Worm (Caenorhabditis elegans): Measurements from ENCODE around the gene F56D2.5.

Gene F56D2.5

ce11 chrIII:5588746-5589145 lies 7.5 kb upstream of the F56D2.5 start (continued):
- TF ChIP-seq fkh-10 (GFP tag; optimal IDR thresholded peaks at IDR 0.05): no peak

- no peak for TF ChIP-seq hlh-13 (GFP tag; optimal IDR thresholded peaks at IDR 0.05)
- no peak for TF ChIP-seq ceh-31 (tag; optimal IDR thresholded peaks at IDR 0.05)
- no peak for TF ChIP-seq hlh-30 (tag; optimal IDR thresholded peaks at IDR 0.05; ENCODE audit: insufficient read depth)
- no peak for TF ChIP-seq dmd-4 (tag; optimal IDR thresholded peaks at IDR 0.05; ENCODE audit: borderline replicate concordance)
- no peak for TF ChIP-seq ets-4 (tag; optimal IDR thresholded peaks at IDR 0.05)
- no peak for TF ChIP-seq pag-3 (tag; optimal IDR thresholded peaks at IDR 0.05; ENCODE audit: borderline replicate concordance)
- TF ChIP-seq ceh-48 (tag; optimal IDR thresholded peaks at IDR 0.05): no peak
- TF ChIP-seq unc-86 (tag; optimal IDR thresholded peaks at IDR 0.05): no peak
- TF ChIP-seq ama-1 (optimal IDR thresholded peaks at IDR 0.05): no peak
- TF ChIP-seq pax-1 (tag; optimal IDR thresholded peaks at IDR 0.05): no peak
- no peak for TF ChIP-seq ahr-1 (tag; optimal IDR thresholded peaks at IDR 0.05)
- TF ChIP-seq unc-42 (tag; optimal IDR thresholded peaks at IDR 0.05): no peak
- TF ChIP-seq ceh-14 (tag; optimal IDR thresholded peaks at IDR 0.05): no peak
- TF ChIP-seq fkh-6 (tag; optimal IDR thresholded peaks at IDR 0.05): no peak
- TF ChIP-seq ttx-3 (tag; optimal IDR thresholded peaks at IDR 0.05): no peak
Measured at ce11 chrIII:5586925-5587324, 5.7 kb upstream of the F56D2.5 start, which contains the start of gene F56D2.2. TSS of gene F56D2.2 (plus strand) at chrIII:5587263.

DNA sequence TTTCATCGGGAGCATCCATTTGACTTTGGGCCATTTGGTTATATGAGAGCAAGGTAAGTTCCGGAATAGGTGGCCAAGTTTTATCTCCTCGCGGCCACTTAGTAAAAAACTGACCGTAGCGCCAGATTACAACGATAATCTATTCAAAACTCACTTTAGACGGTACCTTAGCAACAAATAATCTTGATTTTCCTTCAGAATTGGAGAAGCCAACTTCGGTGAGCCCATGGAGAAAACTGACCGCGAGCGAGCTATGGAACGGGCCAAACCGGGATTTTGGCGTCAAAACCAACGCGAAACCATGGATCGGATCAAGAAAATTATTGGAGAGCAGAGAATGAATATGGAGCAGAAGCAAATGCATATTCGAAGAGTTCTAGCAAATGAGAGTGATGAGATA lies 4.5 kb upstream of the F56D2.5 start:
- TF ChIP-seq Y22D7AL.16 (tag; optimal IDR thresholded peaks at IDR 0.05) (no peak), pat-9 (tag; optimal IDR thresholded peaks at IDR 0.05) (no peak), hlh-13 (GFP tag; optimal IDR thresholded peaks at IDR 0.05) (no peak), ceh-24 (tag; optimal IDR thresholded peaks at IDR 0.05) (no peak), ceh-2 (tag; optimal IDR thresholded peaks at IDR 0.05) (no peak), pha-4 (tag; optimal IDR thresholded peaks at IDR 0.05) (no peak), sox-4 (tag; optimal IDR thresholded peaks at IDR 0.05) (no peak), pha-2 (tag; optimal IDR thresholded peaks at IDR 0.05) (no peak), ceh-31 (tag; optimal IDR thresholded peaks at IDR 0.05) (no peak), ceh-34 (tag; optimal IDR thresholded peaks at IDR 0.05) (no peak)

DNA sequence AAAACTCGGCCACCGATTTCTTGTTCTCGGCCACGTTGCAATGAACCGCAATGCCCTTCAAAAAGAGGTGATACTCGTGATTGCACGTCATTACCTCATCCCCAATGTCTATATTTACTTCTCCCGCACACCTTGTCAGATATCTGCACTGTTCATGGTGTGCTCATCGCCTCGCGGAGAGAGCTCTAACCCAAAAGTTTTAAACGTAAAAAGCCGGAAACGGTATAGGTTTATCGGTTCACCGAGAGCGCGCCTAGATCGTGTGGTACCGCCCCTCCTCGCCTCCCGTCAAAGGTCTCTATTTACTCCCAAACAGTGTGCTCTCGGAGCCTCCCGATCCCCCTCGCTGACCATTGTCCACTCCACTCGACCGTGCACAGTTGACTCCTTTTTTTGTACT lies 3.4 kb upstream of the F56D2.5 start, which contains the start of gene F56D2.3:
TSS of gene F56D2.3 (plus strand) at position 301 of the 400 bp plus-strand sequence.
- peak; percentile 16 for TF ChIP-seq pax-1 (tag; optimal IDR thresholded peaks at IDR 0.05)
- TF ChIP-seq tbx-7 (tag; optimal IDR thresholded peaks at IDR 0.05): no peak
- TF ChIP-seq ceh-2 (tag; optimal IDR thresholded peaks at IDR 0.05): no peak
- TF ChIP-seq zip-5 (tag; optimal IDR thresholded peaks at IDR 0.05): no peak
- no peak for TF ChIP-seq unc-55 (GFP tag; optimal IDR thresholded peaks at IDR 0.05)
- no peak for TF ChIP-seq pros-1 (tag; optimal IDR thresholded peaks at IDR 0.05)
- TF ChIP-seq ets-4 (tag; optimal IDR thresholded peaks at IDR 0.05): peak; percentile 1
- no peak for TF ChIP-seq gmeb-2 (tag; optimal IDR thresholded peaks at IDR 0.05)
- no peak for TF ChIP-seq fkh-10 (GFP tag; optimal IDR thresholded peaks at IDR 0.05)

DNA sequence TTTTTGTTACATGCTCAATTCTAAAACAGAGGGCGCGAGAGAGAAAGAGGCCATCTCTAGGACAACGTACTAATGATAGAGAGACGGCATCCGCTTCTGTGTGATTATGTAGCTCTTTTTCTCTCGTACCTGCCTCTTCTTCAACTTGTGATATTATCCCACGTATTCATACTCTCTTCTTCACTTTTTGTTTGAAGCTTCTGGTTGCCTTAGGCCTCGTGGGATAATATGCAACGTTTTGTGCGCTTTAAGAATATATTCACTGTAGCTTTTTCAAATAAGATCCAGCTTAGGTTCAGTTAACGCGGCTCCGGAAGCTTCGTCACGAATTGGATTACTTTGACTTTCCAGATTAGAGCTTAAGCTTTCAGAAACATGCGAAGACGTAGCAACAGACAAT lies 1.5 kb upstream of the F56D2.5 start, which contains the start of the genes F56D2.8 and uev-2:
TSS of gene F56D2.8 (minus strand) at position 101 of the 400 bp plus-strand sequence.
TSS of gene uev-2 (plus strand) at position 360 of the 400 bp plus-strand sequence.
- TF ChIP-seq ttx-3 (tag; optimal IDR thresholded peaks at IDR 0.05): no peak
- TF ChIP-seq sox-2 (GFP tag; IDR thresholded peaks at IDR 0.05): no peak
- TF ChIP-seq ceh-24 (tag; optimal IDR thresholded peaks at IDR 0.05): no peak
- no peak for TF ChIP-seq unc-55 (GFP tag; optimal IDR thresholded peaks at IDR 0.05)
- TF ChIP-seq fkh-10 (GFP tag; optimal IDR thresholded peaks at IDR 0.05): no peak
- TF ChIP-seq ahr-1 (tag; optimal IDR thresholded peaks at IDR 0.05): no peak
- no peak for TF ChIP-seq K09A11.1 (tag; optimal IDR thresholded peaks at IDR 0.05; ENCODE audit: insufficient read depth)
- no peak for TF ChIP-seq ceh-31 (tag; optimal IDR thresholded peaks at IDR 0.05)
- no peak for TF ChIP-seq hlh-6 (tag; optimal IDR thresholded peaks at IDR 0.05)
- no peak for TF ChIP-seq odd-2 (tag; optimal IDR thresholded peaks at IDR 0.05)
- no peak for TF ChIP-seq C38D4.7 (GFP tag; optimal IDR thresholded peaks at IDR 0.05)
